Fruit fly (Drosophila melanogaster): ENCODE data around the gene CG10352.

- TF ChIP-seq CG14711 (tag; optimal IDR thresholded peaks at IDR 0.05) (no peak), CG5204 (GFP tag; optimal IDR thresholded peaks at IDR 0.05) (no peak), Hr96 (GFP tag; optimal IDR thresholded peaks at IDR 0.05) (no peak), CG1620 (GFP tag; optimal IDR thresholded peaks at IDR 0.05) (no peak), kay (GFP tag; ENCODE audit: borderline replicate concordance) (no peak)
Observed at dm6 chrX:11882447-11882846, 5.5 kb upstream of the CG10352 start.

All from whole organism, adult.